Fruit fly (Drosophila melanogaster) whole organism: Measurements from ENCODE around the gene CG13786.

Experiments used
- CG8478 ChIP-seq: fragments of >200 bp; optimal IDR thresholded peaks from 2 replicates; lab custom pipeline; 2018; ENCODE audit warnings: inconsistent platforms
- EcR ChIP-seq, 2 experiments: fragments of >200 bp; optimal IDR thresholded peaks; 2 replicates each; lab custom pipeline; 2017; ENCODE audit warnings: missing biosample characterization in 2 of 2, missing genetic modification characterization in 2 of 2, missing genetic modification reagents in 2 of 2
- psq ChIP-seq: fragments of >200 bp; optimal IDR thresholded peaks from 2 replicates; lab custom pipeline; 2017
- usp ChIP-seq: fragments of >200 bp; optimal IDR thresholded peaks from 2 replicates; lab custom pipeline; 2017; ENCODE audit warnings: missing biosample characterization, missing genetic modification characterization, mixed read lengths

dm6 chr2L:7204172-7204482 is 48.7 kb downstream of the CG13786 start, which contains the start of gene CG4502:
- TF ChIP-seq CG8478 (lab: Kevin White, UChicago) = no peak
- TF ChIP-seq psq (lab: Kevin White, UChicago) = no peak
- no peak for TF ChIP-seq EcR (GFP tag; optimal IDR thresholded peaks at IDR 0.05; lab: Kevin White, UChicago)
- TF ChIP-seq usp (GFP tag; lab: Kevin White, UChicago) = no peak
